Fruit fly (Drosophila melanogaster): ENCODE results near the gene Acat1.

dm6 chrX:7911983-7912630, 23.5 kb upstream of the Acat1 start, which contains the start of gene snz:
- no peak for TF ChIP-seq CG8478 (optimal IDR thresholded peaks at IDR 0.05)
- no peak for TF ChIP-seq CTCF (optimal IDR thresholded peaks at IDR 0.05)

Data from S2 (cell line).